Fruit fly (Drosophila melanogaster) whole organism, pupa: ENCODE measurements around the gene CG3071.

Experiments used
- CG13204 ChIP-seq: fragments of 200-800 bp; sonication (Bioruptor generic); optimal IDR thresholded peaks from 2 replicates; lab custom pipeline; 2018; ENCODE audit warnings: missing biosample characterization, mild to moderate bottlenecking, missing genetic modification characterization, moderate library complexity
- Ets98B ChIP-seq: fragments of 200-800 bp; sonication (Bioruptor generic); IDR thresholded peaks from 2 replicates; pipeline ENCODE4 v1.3.6; 2022; ENCODE audit warnings: missing biosample characterization, missing genetic modification characterization

dm6 chrX:2283470-2283869 lies 20.8 kb downstream of the CG3071 start:
- no peak for TF ChIP-seq Ets98B
- TF ChIP-seq CG13204 (GFP tag; lab: Kevin White, UChicago): no peak
